Fruit fly (Drosophila melanogaster): ENCODE results near the gene CG9514.

DNA sequence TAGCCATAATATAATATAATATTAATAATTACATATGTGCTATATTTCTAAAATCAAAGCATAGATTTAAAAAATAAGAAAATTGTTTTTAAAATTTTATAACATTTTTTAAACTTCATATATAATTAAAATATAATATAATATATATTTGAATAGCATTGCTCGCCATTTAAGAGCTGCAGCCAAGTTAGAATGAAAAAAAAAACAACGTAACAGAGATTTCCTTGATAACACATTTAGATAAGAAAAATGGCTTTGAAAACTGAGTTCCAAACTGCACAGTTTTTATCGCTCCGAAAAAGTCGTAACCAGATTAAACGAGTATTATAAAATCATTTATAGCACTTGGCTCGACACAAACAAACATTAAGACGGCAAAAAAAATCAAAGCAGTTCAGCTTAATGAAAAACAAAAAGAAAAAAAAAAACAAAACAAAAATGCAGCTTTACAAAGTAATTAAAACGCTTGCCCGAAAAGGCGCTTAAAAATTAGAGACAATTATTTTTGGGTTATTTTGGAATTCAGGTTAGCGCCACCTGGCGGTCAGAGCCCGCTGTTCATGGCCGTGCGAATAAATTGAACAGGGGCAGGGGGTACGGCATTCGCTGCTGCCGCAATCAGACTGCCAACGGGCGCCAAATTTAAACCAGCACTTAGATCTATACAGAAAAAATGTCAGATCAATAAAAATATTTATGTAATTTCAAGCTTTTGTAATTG, 13.1 kb upstream of the CG9514 start, which contains the start of gene fiz:
- TF ChIP-seq pan (optimal IDR thresholded peaks at IDR 0.05) = no peak
- no peak for TF ChIP-seq CG8478 (optimal IDR thresholded peaks at IDR 0.05)
- no peak for TF ChIP-seq EcR (GFP tag; optimal IDR thresholded peaks at IDR 0.05)
- no peak for TF ChIP-seq psq (optimal IDR thresholded peaks at IDR 0.05)

Measured in whole organism.